Worm (Caenorhabditis elegans): ENCODE measurements around the gene maa-1.

DNA sequence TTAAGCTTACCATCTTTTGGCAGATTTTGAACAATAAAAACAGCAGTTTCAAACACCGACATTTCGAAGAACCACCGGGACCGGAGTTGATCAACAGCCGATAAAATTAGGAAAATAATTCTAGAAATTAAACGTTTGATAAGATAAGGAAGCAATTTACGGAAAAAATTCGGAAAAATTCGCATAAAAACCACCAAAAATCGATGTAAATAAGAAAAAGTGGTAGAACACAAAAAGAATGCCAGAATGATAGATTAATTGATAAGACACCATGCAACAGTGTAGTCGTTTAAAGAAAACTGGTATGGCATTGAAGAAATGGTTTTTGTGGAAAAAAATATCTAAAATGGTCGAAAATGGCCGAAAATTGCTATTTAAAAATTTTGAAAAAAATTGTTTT lies at the start of gene maa-1:
- no peak for TF ChIP-seq ama-1 (optimal IDR thresholded peaks at IDR 0.05)
- TF ChIP-seq sea-1 (GFP tag; conservative IDR thresholded peaks at IDR 0.05): no peak
- TF ChIP-seq tbx-11 (GFP tag; IDR thresholded peaks at IDR 0.05): no peak
- no peak for TF ChIP-seq hnd-1 (tag; optimal IDR thresholded peaks at IDR 0.05)
- no peak for TF ChIP-seq tra-4 (tag; optimal IDR thresholded peaks at IDR 0.05)
- TF ChIP-seq F13C5.2 (tag; optimal IDR thresholded peaks at IDR 0.05): no peak
- no peak for TF ChIP-seq scrt-1 (GFP tag; IDR thresholded peaks at IDR 0.05)
- no peak for TF ChIP-seq pes-1 (GFP tag; IDR thresholded peaks at IDR 0.05)
- TF ChIP-seq flt-1 (GFP tag; IDR thresholded peaks at IDR 0.05): no peak
- no peak for TF ChIP-seq hmbx-1 (tag; optimal IDR thresholded peaks at IDR 0.05)
- no peak for TF ChIP-seq aly-1 (tag; optimal IDR thresholded peaks at IDR 0.05)
- TF ChIP-seq ets-7 (tag; optimal IDR thresholded peaks at IDR 0.05): no peak
